Fruit fly (Drosophila melanogaster) whole organism, embryonic: Measurements from ENCODE around the gene CG14277.

Source experiments
- B-H2 ChIP-seq: fragments of 200-800 bp; sonication (Bioruptor generic); optimal IDR thresholded peaks from 2 replicates; lab custom pipeline; 2018; ENCODE audit warnings: missing biosample characterization, mild to moderate bottlenecking, missing genetic modification characterization
- CG10267 ChIP-seq: fragments of 200-800 bp; sonication (Bioruptor generic); optimal IDR thresholded peaks from 2 replicates; lab custom pipeline; 2018; ENCODE audit warnings: missing biosample characterization, mild to moderate bottlenecking, missing genetic modification characterization, moderate library complexity
- CG10654 ChIP-seq: fragments of 200-800 bp; sonication (Bioruptor generic); optimal IDR thresholded peaks from 2 replicates; lab custom pipeline; 2016; ENCODE audit warnings: missing biosample characterization, missing genetic modification characterization
- CG12155 ChIP-seq: fragments of 200-800 bp; sonication (Bioruptor generic); optimal IDR thresholded peaks from 3 replicates; lab custom pipeline; 2016; ENCODE audit warnings: missing biosample characterization, missing genetic modification characterization
- CG12744 ChIP-seq: fragments of 200-800 bp; sonication (Bioruptor generic); optimal IDR thresholded peaks from 2 replicates; lab custom pipeline; 2016; ENCODE audit warnings: missing biosample characterization, missing genetic modification characterization
- CG14014 ChIP-seq: fragments of 200-800 bp; sonication (Bioruptor generic); IDR thresholded peaks from 2 replicates; pipeline ENCODE4 v1.3.6; 2022; ENCODE audit warnings: missing biosample characterization, missing genetic modification characterization
- CG14441 ChIP-seq: fragments of 200-800 bp; sonication (Bioruptor generic); IDR thresholded peaks from 2 replicates; pipeline ENCODE4 v1.3.6; 2022; ENCODE audit warnings: missing biosample characterization, missing genetic modification characterization
- CG14667 ChIP-seq: fragments of 200-800 bp; sonication (Bioruptor generic); IDR thresholded peaks from 2 replicates; pipeline ENCODE4 v1.3.6; 2022; ENCODE audit warnings: missing biosample characterization, missing genetic modification characterization
- CG1529 ChIP-seq: fragments of 200-800 bp; sonication (Bioruptor generic); optimal IDR thresholded peaks from 3 replicates; lab custom pipeline; 2018; ENCODE audit warnings: missing biosample characterization, missing genetic modification characterization
- CG17359 ChIP-seq: fragments of 200-800 bp; sonication (Bioruptor generic); optimal IDR thresholded peaks from 3 replicates; lab custom pipeline; 2018; ENCODE audit warnings: missing biosample characterization, mild to moderate bottlenecking, missing genetic modification characterization, moderate library complexity
- CG17361 ChIP-seq: fragments of 200-800 bp; sonication (Bioruptor generic); IDR thresholded peaks from 3 replicates; pipeline ENCODE4 v1.3.6; 2022; ENCODE audit warnings: missing biosample characterization, missing genetic modification characterization
- CG18476 ChIP-seq: fragments of 200-800 bp; sonication (Bioruptor generic); optimal IDR thresholded peaks from 2 replicates; lab custom pipeline; 2016; ENCODE audit warnings: missing biosample characterization, mild to moderate bottlenecking, missing genetic modification characterization
- CG2875 ChIP-seq: fragments of 200-800 bp; sonication (Bioruptor generic); optimal IDR thresholded peaks from 2 replicates; lab custom pipeline; 2017; ENCODE audit warnings: missing biosample characterization, mild to moderate bottlenecking, missing genetic modification characterization, missing genetic modification reagents
- CG3065 ChIP-seq: fragments of 200-800 bp; sonication (Bioruptor generic); optimal IDR thresholded peaks from 2 replicates; lab custom pipeline; 2016; ENCODE audit warnings: missing biosample characterization, missing genetic modification characterization
- CG43689 ChIP-seq: fragments of 200-800 bp; sonication (Bioruptor generic); IDR thresholded peaks from 2 replicates; pipeline ENCODE4 v1.3.6; 2022; ENCODE audit warnings: missing biosample characterization, missing genetic modification characterization
- CG4424 ChIP-seq: fragments of 200-800 bp; sonication (Bioruptor generic); optimal IDR thresholded peaks from 3 replicates; lab custom pipeline; 2016; ENCODE audit warnings: missing biosample characterization, missing genetic modification characterization
- CG6272 ChIP-seq: fragments of 200-800 bp; sonication (Bioruptor generic); IDR thresholded peaks from 2 replicates; pipeline ENCODE4 v1.3.6; 2022; ENCODE audit warnings: missing biosample characterization, missing genetic modification characterization
- CG6683 ChIP-seq: fragments of 200-800 bp; sonication (Bioruptor generic); optimal IDR thresholded peaks from 2 replicates; lab custom pipeline; 2017; ENCODE audit warnings: missing biosample characterization, mild to moderate bottlenecking, missing genetic modification characterization, missing genetic modification reagents
- CG8089 ChIP-seq: fragments of 200-800 bp; sonication (Bioruptor generic); optimal IDR thresholded peaks from 3 replicates; lab custom pipeline; 2016; ENCODE audit warnings: missing biosample characterization, missing genetic modification characterization
- Dip3 ChIP-seq: fragments of 200-800 bp; sonication (Bioruptor generic); optimal IDR thresholded peaks from 3 replicates; lab custom pipeline; 2016; ENCODE audit warnings: missing biosample characterization, missing genetic modification characterization
- Gsc ChIP-seq: fragments of 200-800 bp; sonication (Bioruptor generic); IDR thresholded peaks from 2 replicates; pipeline ENCODE4 v1.3.6; 2022; ENCODE audit warnings: missing biosample characterization, missing genetic modification characterization
- Hand ChIP-seq: fragments of 200-800 bp; sonication (Bioruptor generic); optimal IDR thresholded peaks from 2 replicates; lab custom pipeline; 2017; ENCODE audit warnings: mild to moderate bottlenecking, missing biosample characterization, missing genetic modification reagents, missing genetic modification characterization
- Hsf ChIP-seq: fragments of 200-800 bp; sonication (Bioruptor generic); optimal IDR thresholded peaks from 3 replicates; lab custom pipeline; 2016; ENCODE audit warnings: missing biosample characterization, missing genetic modification characterization
- Lpt ChIP-seq: fragments of >200 bp; optimal IDR thresholded peaks from 2 replicates; lab custom pipeline; 2018; ENCODE audit warnings: missing biosample characterization, missing genetic modification characterization
- MESR4 ChIP-seq: fragments of 200-800 bp; sonication (Bioruptor generic); optimal IDR thresholded peaks from 2 replicates; lab custom pipeline; 2018; ENCODE audit warnings: missing biosample characterization, mild to moderate bottlenecking, missing genetic modification characterization, moderate library complexity
- NK7.1 ChIP-seq: fragments of 200-800 bp; sonication (Bioruptor generic); optimal IDR thresholded peaks from 3 replicates; lab custom pipeline; 2016; ENCODE audit warnings: missing biosample characterization, missing genetic modification characterization
- NfI ChIP-seq: fragments of 200-800 bp; sonication (Bioruptor generic); optimal IDR thresholded peaks from 3 replicates; lab custom pipeline; 2018; ENCODE audit warnings: missing biosample characterization, mild to moderate bottlenecking, missing genetic modification characterization, moderate library complexity
- Optix ChIP-seq: fragments of 200-800 bp; sonication (Bioruptor generic); IDR thresholded peaks from 3 replicates; pipeline ENCODE4 v1.3.6; 2022; ENCODE audit warnings: missing biosample characterization, missing genetic modification characterization
- Ravus ChIP-seq: fragments of 200-800 bp; sonication (Bioruptor generic); IDR thresholded peaks from 2 replicates; pipeline ENCODE4 v1.3.6; 2022; ENCODE audit warnings: missing biosample characterization, missing genetic modification characterization
- Sry-β ChIP-seq: fragments of 200-800 bp; sonication (Bioruptor generic); optimal IDR thresholded peaks from 2 replicates; lab custom pipeline; 2018; ENCODE audit warnings: missing biosample characterization, mild to moderate bottlenecking, missing genetic modification characterization, moderate library complexity
- Trl ChIP-seq, 3 experiments: fragments of >200 bp in 2 of 3; fragments of 200-800 bp in 1 of 3; sonication (Bioruptor generic) in 1 of 3; optimal IDR thresholded peaks; 2 replicates in 1 of 3; 3 replicates in 2 of 3; lab custom pipeline; 2016 to 2017; ENCODE audit warnings: missing biosample characterization in 1 of 3, missing genetic modification characterization in 1 of 3
- aop ChIP-seq: fragments of 200-800 bp; sonication (Bioruptor generic); IDR thresholded peaks from 2 replicates; pipeline ENCODE4 v1.3.6; 2022; ENCODE audit warnings: missing biosample characterization, missing genetic modification characterization
- ase ChIP-seq: fragments of 200-800 bp; sonication (Bioruptor generic); IDR thresholded peaks from 3 replicates; pipeline ENCODE4 v1.3.6; 2022; ENCODE audit warnings: missing biosample characterization, missing genetic modification characterization
- bcd ChIP-seq: fragments of 200-800 bp; sonication (Bioruptor generic); optimal IDR thresholded peaks from 2 replicates; lab custom pipeline; 2017; ENCODE audit warnings: missing biosample characterization, mild to moderate bottlenecking, missing genetic modification characterization
- cato ChIP-seq: fragments of 200-800 bp; sonication (Bioruptor generic); optimal IDR thresholded peaks from 2 replicates; lab custom pipeline; 2016; ENCODE audit warnings: missing biosample characterization, missing genetic modification characterization, borderline replicate concordance
- corto ChIP-seq: fragments of 200-800 bp; sonication (Bioruptor generic); optimal IDR thresholded peaks from 2 replicates; lab custom pipeline; 2016; ENCODE audit warnings: missing biosample characterization, mild to moderate bottlenecking, missing genetic modification characterization, moderate library complexity
- dimm ChIP-seq: fragments of 200-800 bp; sonication (Bioruptor generic); IDR thresholded peaks from 2 replicates; pipeline ENCODE4 v1.3.6; 2022; ENCODE audit warnings: missing biosample characterization, missing genetic modification characterization
- eve ChIP-seq, 2 experiments: fragments of >200 bp; optimal IDR thresholded peaks; 2 replicates each; lab custom pipeline; 2017; ENCODE audit warnings: missing biosample characterization in 2 of 2, missing genetic modification characterization in 2 of 2
- fd64A ChIP-seq: fragments of 200-800 bp; sonication (Bioruptor generic); optimal IDR thresholded peaks from 3 replicates; lab custom pipeline; 2018; ENCODE audit warnings: missing biosample characterization, mild to moderate bottlenecking, missing genetic modification characterization
- fu2 ChIP-seq: fragments of 200-800 bp; sonication (Bioruptor generic); optimal IDR thresholded peaks from 2 replicates; lab custom pipeline; 2016; ENCODE audit warnings: missing biosample characterization, missing genetic modification characterization
- jumu ChIP-seq: fragments of 200-800 bp; sonication (Bioruptor generic); optimal IDR thresholded peaks from 3 replicates; lab custom pipeline; 2016; ENCODE audit warnings: missing biosample characterization, missing genetic modification characterization
- oc ChIP-seq: fragments of 200-800 bp; sonication (Bioruptor generic); optimal IDR thresholded peaks from 2 replicates; lab custom pipeline; 2018; ENCODE audit warnings: missing biosample characterization, mild to moderate bottlenecking, missing genetic modification characterization, moderate library complexity
- pan ChIP-seq, 4 experiments: fragments of >200 bp in 3 of 4; fragments of 200-800 bp in 1 of 4; sonication (Bioruptor generic) in 1 of 4; optimal IDR thresholded peaks in 3 of 4; IDR thresholded peaks in 1 of 4; 2 replicates each; pipeline versions ENCODE4 v1.3.6 to Lab custom; 2017 to 2022; ENCODE audit warnings: missing biosample characterization in 2 of 4, missing genetic modification characterization in 2 of 4, mixed read lengths in 1 of 4
- phol ChIP-seq: fragments of 200-800 bp; sonication (Bioruptor generic); optimal IDR thresholded peaks from 3 replicates; lab custom pipeline; 2018; ENCODE audit warnings: missing biosample characterization, mild to moderate bottlenecking, missing genetic modification characterization, moderate library complexity
- prd ChIP-seq, 3 experiments: fragments of >200 bp in 2 of 3; fragments of 200-800 bp in 1 of 3; sonication (Bioruptor generic) in 1 of 3; optimal IDR thresholded peaks in 2 of 3; IDR thresholded peaks in 1 of 3; 2 replicates in 2 of 3; 3 replicates in 1 of 3; pipeline versions ENCODE4 v1.3.6 to Lab custom; 2017 to 2022; ENCODE audit warnings: missing biosample characterization in 1 of 3, missing genetic modification characterization in 1 of 3
- repo ChIP-seq: fragments of 200-800 bp; sonication (Bioruptor generic); optimal IDR thresholded peaks from 2 replicates; lab custom pipeline; 2016; ENCODE audit warnings: missing biosample characterization, missing genetic modification characterization
- toy ChIP-seq: fragments of 200-800 bp; sonication (Bioruptor generic); IDR thresholded peaks from 2 replicates; pipeline ENCODE4 v1.3.6; 2022; ENCODE audit warnings: missing biosample characterization, missing genetic modification characterization
- vfl ChIP-seq: fragments of 200-800 bp; sonication (Bioruptor generic); optimal IDR thresholded peaks from 2 replicates; lab custom pipeline; 2016; ENCODE audit warnings: missing biosample characterization, missing genetic modification characterization

CG14277 gene

DNA sequence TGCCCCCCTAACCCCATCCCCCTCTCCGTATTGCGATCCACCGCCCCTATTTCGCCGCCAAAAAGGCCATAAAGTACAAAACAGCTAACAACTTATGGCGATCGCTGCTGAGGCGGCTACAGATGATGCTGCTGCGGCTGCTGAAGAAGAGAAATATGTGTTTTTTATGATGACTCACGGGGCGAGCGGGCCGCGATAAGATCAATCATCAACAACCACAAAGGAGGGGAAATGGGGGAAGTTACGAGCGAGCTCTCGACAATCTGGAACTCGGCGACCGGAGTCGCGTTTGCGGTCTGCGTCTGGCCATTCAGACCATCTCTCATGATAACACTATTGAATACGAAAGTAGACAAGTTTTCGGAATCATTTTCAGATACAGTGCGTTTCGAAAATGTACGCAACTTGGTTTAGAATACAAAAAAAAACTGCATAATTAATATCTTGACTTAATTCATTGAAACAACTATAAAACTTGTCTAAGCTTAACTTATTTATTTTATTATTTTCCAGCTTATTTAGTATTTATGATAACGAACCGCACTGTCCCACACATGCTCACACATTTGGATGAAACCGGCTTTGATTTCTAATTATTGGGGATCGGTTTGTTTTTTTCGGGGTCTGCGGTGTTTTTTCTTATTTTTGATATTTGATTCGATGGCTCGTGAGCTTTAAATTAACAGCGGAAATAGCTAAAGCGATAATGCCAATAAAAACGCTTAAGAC lies 50.0 kb downstream of the CG14277 start (continued):
- peak; percentile 92 for TF ChIP-seq jumu (GFP tag; lab: Kevin White, UChicago)
- peak; percentile 94 for TF ChIP-seq CG2875 (GFP tag; lab: Kevin White, UChicago)
- peak; percentile 96 for TF ChIP-seq CG12744 (GFP tag; lab: Kevin White, UChicago)
- TF ChIP-seq pan (optimal IDR thresholded peaks at IDR 0.05; lab: Kevin White, UChicago), result no peak
- peak in 1 of 2 experiments; percentile 97 for TF ChIP-seq pan (GFP tag; optimal IDR thresholded peaks at IDR 0.05 in 1 of 2, IDR thresholded peaks at IDR 0.05 in 1 of 2)
- no peak for TF ChIP-seq prd (optimal IDR thresholded peaks at IDR 0.05; lab: Kevin White, UChicago)
- peak; percentile 97 for TF ChIP-seq prd (GFP tag; IDR thresholded peaks at IDR 0.05; lab: Robert Waterston, UW)
- TF ChIP-seq CG14441, result peak; percentile 96
- peak; percentile 83; the same call in 1 of the 2 replicates for TF ChIP-seq aop (GFP tag; lab: Robert Waterston, UW)
- TF ChIP-seq CG10654 (GFP tag; lab: Kevin White, UChicago), result peak; percentile 90
- TF ChIP-seq Ravus (GFP tag; lab: Robert Waterston, UW), result peak; percentile 88
- TF ChIP-seq CG17361 (GFP tag; lab: Robert Waterston, UW), result peak; percentile 95
- peak; percentile 95 for TF ChIP-seq ase (GFP tag; lab: Robert Waterston, UW)
- TF ChIP-seq CG1529 (GFP tag; lab: Kevin White, UChicago), result peak; percentile 93
- TF ChIP-seq CG14667 (GFP tag; lab: Robert Waterston, UW), result peak; percentile 94
- peak; percentile 94 for TF ChIP-seq phol (tag; lab: Kevin White, UChicago)
- peak; percentile 92 for TF ChIP-seq Dip3 (GFP tag; lab: Kevin White, UChicago)
- peak; percentile 89 for TF ChIP-seq Hand
- TF ChIP-seq repo, result peak; percentile 77
- TF ChIP-seq CG3065 (GFP tag; lab: Kevin White, UChicago), result peak; percentile 76
- peak; percentile 93 for TF ChIP-seq vfl (GFP tag; lab: Kevin White, UChicago)
- TF ChIP-seq B-H2 (GFP tag; lab: Kevin White, UChicago), result peak; percentile 95
- TF ChIP-seq CG4424 (GFP tag; lab: Kevin White, UChicago), result peak; percentile 96
- TF ChIP-seq Hsf, result peak; percentile 96
- peak; percentile 87 for TF ChIP-seq NK7.1 (GFP tag; lab: Kevin White, UChicago)
- TF ChIP-seq CG14014 (GFP tag; lab: Robert Waterston, UW), result peak; percentile 98
- TF ChIP-seq eve (GFP tag; optimal IDR thresholded peaks at IDR 0.05; lab: Kevin White, UChicago), result peak in 1 of 2 experiments; percentile 98
- TF ChIP-seq Optix (GFP tag; lab: Robert Waterston, UW), result peak; percentile 87
- peak; percentile 94 for TF ChIP-seq bcd (GFP tag; lab: Kevin White, UChicago)
- peak; percentile 81 for TF ChIP-seq cato
- peak; percentile 85 for TF ChIP-seq CG8089 (GFP tag; lab: Kevin White, UChicago)
- TF ChIP-seq CG43689 (GFP tag; lab: Robert Waterston, UW), result peak; percentile 90
- TF ChIP-seq CG10267 (tag; lab: Kevin White, UChicago), result peak; percentile 92
- peak; percentile 91 for TF ChIP-seq toy
- no peak; the same call in 1 of the 2 replicates for TF ChIP-seq Gsc (GFP tag; lab: Robert Waterston, UW)
- peak; percentile 94 for TF ChIP-seq CG18476
- peak; percentile 85 for TF ChIP-seq fu2 (GFP tag; lab: Kevin White, UChicago)
- peak; percentile 99 for TF ChIP-seq oc (tag; lab: Kevin White, UChicago)
- peak; percentile 46 for TF ChIP-seq MESR4 (GFP tag; lab: Kevin White, UChicago)
- peak; percentile 90 for TF ChIP-seq CG12155 (GFP tag; lab: Kevin White, UChicago)
- TF ChIP-seq corto (GFP tag; lab: Kevin White, UChicago), result peak; percentile 27
- TF ChIP-seq fd64A, result peak; percentile 91
- TF ChIP-seq CG6272 (GFP tag; lab: Robert Waterston, UW), result peak; percentile 93
- peak; percentile 94 for TF ChIP-seq dimm
- TF ChIP-seq CG6683 (GFP tag; lab: Kevin White, UChicago), result peak; percentile 91
- no peak for TF ChIP-seq Trl (optimal IDR thresholded peaks at IDR 0.05; lab: Kevin White, UChicago)
- TF ChIP-seq Trl (GFP tag; optimal IDR thresholded peaks at IDR 0.05; lab: Kevin White, UChicago), result peak; percentile 90
- TF ChIP-seq NfI (GFP tag; lab: Kevin White, UChicago), result peak; percentile 96
- TF ChIP-seq Sry-β (GFP tag; lab: Kevin White, UChicago), result peak; percentile 63
- TF ChIP-seq CG17359 (tag; lab: Kevin White, UChicago), result peak; percentile 98
- TF ChIP-seq Lpt (GFP tag; lab: Kevin White, UChicago), result no peak
